Fruit fly (Drosophila melanogaster) ovary, adult (tissue): ENCODE results near the gene 14-3-3epsilon.

Experiments used
- CG17801 ChIP-seq: fragments of 200-800 bp; optimal IDR thresholded peaks from 2 replicates; lab custom pipeline; 2019; ENCODE audit warnings: missing biosample characterization, mild to moderate bottlenecking, missing genetic modification characterization, moderate library complexity; ENCODE audit not compliant: partially characterized antibody

Gene 14-3-3epsilon

dm6 chr3R:18226043-18226808, 16.1 kb upstream of the 14-3-3epsilon start, which contains the start of the genes CG7168 and Mdh2:
Gene CG7168 (minus strand): TSS chr3R:18226082.
Gene Mdh2 (plus strand): TSS chr3R:18226396.
- TF ChIP-seq CG17801 (GFP tag; lab: Kevin White, UChicago): peak; percentile 12

dm6 chr3R:18226809-18227157, 15.5 kb upstream of the 14-3-3epsilon start:
- TF ChIP-seq CG17801 (GFP tag; lab: Kevin White, UChicago): no peak

dm6 chr3R:18227385-18227784, 14.9 kb upstream of the 14-3-3epsilon start:
- TF ChIP-seq CG17801 (GFP tag; lab: Kevin White, UChicago): no peak

dm6 chr3R:18228713-18229222, 13.6 kb upstream of the 14-3-3epsilon start:
- no peak for TF ChIP-seq CG17801 (GFP tag; lab: Kevin White, UChicago)

- TF ChIP-seq CG17801 (GFP tag; lab: Kevin White, UChicago): no peak
Measured at dm6 chr3R:18230229-18230628, 12.1 kb upstream of the 14-3-3epsilon start.

dm6 chr3R:18232187-18232586, 10.1 kb upstream of the 14-3-3epsilon start:
- TF ChIP-seq CG17801 (GFP tag; lab: Kevin White, UChicago): no peak

- TF ChIP-seq CG17801 (GFP tag; lab: Kevin White, UChicago): no peak
Measured at dm6 chr3R:18234699-18235257, 7.6 kb upstream of the 14-3-3epsilon start.

- no peak for TF ChIP-seq CG17801 (GFP tag; lab: Kevin White, UChicago)
Measured at dm6 chr3R:18235879-18236278, 6.5 kb upstream of the 14-3-3epsilon start, which contains the start of gene repo. Gene repo (plus strand): TSS chr3R:18236192.

dm6 chr3R:18243000-18243399, 669 bp downstream of the 14-3-3epsilon start:
- no peak for TF ChIP-seq CG17801 (GFP tag; lab: Kevin White, UChicago)

dm6 chr3R:18243718-18244170, 1.4 kb downstream of the 14-3-3epsilon start:
- no peak for TF ChIP-seq CG17801 (GFP tag; lab: Kevin White, UChicago)

dm6 chr3R:18244171-18245043, 2.1 kb downstream of the 14-3-3epsilon start:
- TF ChIP-seq CG17801 (GFP tag; lab: Kevin White, UChicago): peak; percentile 45

- no peak for TF ChIP-seq CG17801 (GFP tag; lab: Kevin White, UChicago)
Measured at dm6 chr3R:18245044-18245596, 2.8 kb downstream of the 14-3-3epsilon start.

- peak; percentile 25 for TF ChIP-seq CG17801 (GFP tag; lab: Kevin White, UChicago)
Measured at dm6 chr3R:18246041-18246440, 3.7 kb downstream of the 14-3-3epsilon start.

- TF ChIP-seq CG17801 (GFP tag; lab: Kevin White, UChicago): no peak
Measured at dm6 chr3R:18249268-18249667, 6.9 kb downstream of the 14-3-3epsilon start.
